Fruit fly (Drosophila melanogaster) whole organism, prepupa: Measurements from ENCODE around the gene CG33947.

ENCODE experiments used
- CG15336 ChIP-seq: fragments of 200-800 bp; sonication (Bioruptor generic); IDR thresholded peaks from 2 replicates; pipeline ENCODE4 v1.3.6; 2022; ENCODE audit warnings: missing biosample characterization, missing genetic modification characterization
- CG31627 ChIP-seq: fragments of 200-800 bp; sonication (Bioruptor generic); optimal IDR thresholded peaks from 3 replicates; lab custom pipeline; 2016; ENCODE audit warnings: missing biosample characterization, missing genetic modification characterization
- CG9139 ChIP-seq: fragments of 200-800 bp; sonication (Bioruptor generic); optimal IDR thresholded peaks from 3 replicates; lab custom pipeline; 2017; ENCODE audit warnings: missing biosample characterization, mild to moderate bottlenecking, missing genetic modification characterization
- OdsH ChIP-seq: fragments of 200-800 bp; sonication (Bioruptor generic); optimal IDR thresholded peaks from 3 replicates; lab custom pipeline; 2016; ENCODE audit warnings: missing biosample characterization, missing genetic modification characterization
- dac ChIP-seq: fragments of 200-800 bp; sonication (Bioruptor generic); optimal IDR thresholded peaks from 2 replicates; lab custom pipeline; 2017; ENCODE audit warnings: missing biosample characterization, mild to moderate bottlenecking, missing genetic modification characterization
- dsx ChIP-seq: fragments of 200-800 bp; optimal IDR thresholded peaks from 3 replicates; lab custom pipeline; 2019; ENCODE audit warnings: missing biosample characterization, mild to moderate bottlenecking, missing genetic modification characterization, moderate library complexity; ENCODE audit not compliant: poor library complexity, severe bottlenecking
- eg ChIP-seq: fragments of 200-800 bp; sonication (Bioruptor generic); IDR thresholded peaks from 3 replicates; pipeline ENCODE4 v1.3.6; 2022; ENCODE audit warnings: missing biosample characterization, missing genetic modification characterization
- ss ChIP-seq, 2 experiments: fragments of 200-800 bp; sonication (Bioruptor generic); optimal IDR thresholded peaks; 2 replicates in 1 of 2; 3 replicates in 1 of 2; lab custom pipeline; 2017 to 2018; ENCODE audit warnings: mild to moderate bottlenecking in 2 of 2, missing biosample characterization in 2 of 2, missing genetic modification characterization in 2 of 2, moderate library complexity in 1 of 2

DNA sequence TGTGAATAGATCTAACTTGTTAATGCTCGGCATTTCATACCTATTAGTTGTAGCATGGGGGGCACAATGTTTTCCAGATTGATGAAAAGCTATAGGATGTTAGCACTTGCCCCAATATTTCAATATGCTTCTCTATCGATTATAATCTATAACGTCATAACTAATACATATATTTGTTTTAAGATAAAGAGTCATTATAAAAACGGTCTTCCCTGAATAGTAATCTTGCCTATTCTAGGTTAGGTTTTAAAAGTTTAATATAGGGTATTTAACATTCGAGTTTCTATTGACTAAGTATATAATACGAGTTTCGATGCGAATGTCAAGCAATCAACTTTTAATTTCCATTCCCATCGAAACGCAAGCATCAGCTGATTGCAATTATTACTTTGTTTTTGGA is 35.1 kb upstream of the CG33947 start, which contains the start of the genes CG6321 and Blos2:
- peak; percentile 52 to 62 for TF ChIP-seq ss (GFP tag; optimal IDR thresholded peaks at IDR 0.05; lab: Kevin White, UChicago)
- peak; percentile 78 for TF ChIP-seq OdsH
- TF ChIP-seq dsx (GFP tag; lab: Kevin White, UChicago) = peak; percentile 83
- TF ChIP-seq CG15336 = peak; percentile 85
- TF ChIP-seq CG9139 (GFP tag; lab: Kevin White, UChicago) = peak; percentile 65
- TF ChIP-seq dac (GFP tag; lab: Kevin White, UChicago) = peak; percentile 13
- peak; percentile 72 for TF ChIP-seq CG31627 (GFP tag; lab: Kevin White, UChicago)
- TF ChIP-seq eg (GFP tag; lab: Robert Waterston, UW) = no peak; the same call in 1 of the 3 replicates
